Worm (Caenorhabditis elegans) whole organism, L2 larva: ENCODE results near the gene C01G10.1.

Source experiments
- ama-1 ChIP-seq: fragments of 150-350 bp; optimal IDR thresholded peaks from 2 replicates; lab custom pipeline; 2018; ENCODE audit warnings: inconsistent platforms
- nhr-11 ChIP-seq: fragments of 150-350 bp; optimal IDR thresholded peaks from 2 replicates; lab custom pipeline; 2014; ENCODE audit warnings: missing biosample characterization, missing genetic modification characterization

ce11 chrV:15071015-15071810 is 28.3 kb upstream of the C01G10.1 start, which contains the start of gene unc-76:
- TF ChIP-seq nhr-11 (tag; lab: Kevin White, UChicago) (no peak), ama-1 (no peak)
